Worm (Caenorhabditis elegans): Measurements from ENCODE around the gene mam-4.

Gene mam-4

DNA sequence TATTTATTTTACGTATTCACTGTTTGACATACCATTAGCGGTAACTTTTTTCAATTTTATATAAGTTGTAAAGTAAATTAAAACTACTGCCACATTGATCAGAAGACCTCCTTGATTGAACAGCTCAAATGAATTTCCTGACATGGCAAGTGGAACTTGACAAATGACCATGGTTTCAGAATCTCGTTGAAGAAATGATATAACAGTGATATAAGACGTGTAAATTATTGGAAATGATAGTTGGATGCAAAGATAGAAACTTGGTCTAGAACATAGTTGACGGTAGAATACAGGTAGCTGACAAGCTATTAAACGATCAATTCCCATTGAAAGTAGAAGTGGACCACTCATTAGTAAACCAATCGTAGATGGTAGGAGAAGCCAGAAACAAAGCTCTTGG lies 3.9 kb downstream of the mam-4 start:
- no peak for TF ChIP-seq odd-2 (tag; optimal IDR thresholded peaks at IDR 0.05)
- TF ChIP-seq gmeb-2 (tag; optimal IDR thresholded peaks at IDR 0.05) = no peak
- no peak for TF ChIP-seq eyg-1 (tag; optimal IDR thresholded peaks at IDR 0.05)
- no peak for TF ChIP-seq unc-86 (tag; optimal IDR thresholded peaks at IDR 0.05)
- no peak for TF ChIP-seq pha-4 (tag; optimal IDR thresholded peaks at IDR 0.05)
- no peak for TF ChIP-seq pax-1 (tag; optimal IDR thresholded peaks at IDR 0.05)
- no peak for TF ChIP-seq nhr-11 (tag; optimal IDR thresholded peaks at IDR 0.05)

DNA sequence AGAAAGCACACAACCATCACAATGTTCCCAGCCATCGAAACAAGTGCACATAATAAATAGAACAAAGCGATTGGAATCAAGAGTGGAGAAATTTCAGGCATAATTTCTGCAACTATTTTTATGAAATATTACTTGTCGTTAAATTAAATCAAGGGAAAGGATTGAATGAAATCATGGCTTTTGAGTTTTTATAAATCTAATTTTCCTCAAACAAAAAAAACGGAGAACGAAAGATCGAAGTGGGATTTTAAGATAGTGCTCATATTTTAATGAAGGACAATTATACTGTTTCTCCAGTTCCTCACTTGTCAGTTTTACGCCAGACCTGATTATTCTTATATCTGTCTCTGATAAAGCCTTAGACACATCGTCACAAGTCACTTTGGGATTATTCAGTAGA lies 4.5 kb downstream of the mam-4 start, which contains the start of gene srsx-33:
TSS of gene srsx-33 (minus strand) at position 101 of the 400 bp plus-strand sequence.
- TF ChIP-seq tbx-7 (tag; optimal IDR thresholded peaks at IDR 0.05) (no peak), ttx-3 (tag; optimal IDR thresholded peaks at IDR 0.05) (no peak), ceh-48 (tag; optimal IDR thresholded peaks at IDR 0.05) (no peak), pat-9 (tag; optimal IDR thresholded peaks at IDR 0.05) (no peak), C08G9.2 (tag; optimal IDR thresholded peaks at IDR 0.05) (no peak), unc-3 (GFP tag; conservative IDR thresholded peaks at IDR 0.05) (no peak), unc-3 (tag; optimal IDR thresholded peaks at IDR 0.05) (no peak), odd-2 (tag; optimal IDR thresholded peaks at IDR 0.05) (no peak), pha-2 (tag; optimal IDR thresholded peaks at IDR 0.05) (no peak), ceh-18 (tag; optimal IDR thresholded peaks at IDR 0.05) (no peak), sdc-2 (tag; optimal IDR thresholded peaks at IDR 0.05) (no peak), elt-4 (tag; optimal IDR thresholded peaks at IDR 0.05) (no peak), mec-3 (tag; optimal IDR thresholded peaks at IDR 0.05; ENCODE audit: borderline replicate concordance) (no peak), pag-3 (tag; optimal IDR thresholded peaks at IDR 0.05; ENCODE audit: borderline replicate concordance) (no peak)

- TF ChIP-seq T23F11.4 (GFP tag; optimal IDR thresholded peaks at IDR 0.05) = no peak
- TF ChIP-seq K02D7.2 (tag; optimal IDR thresholded peaks at IDR 0.05) = no peak
- no peak for TF ChIP-seq ceh-34 (tag; optimal IDR thresholded peaks at IDR 0.05)
- TF ChIP-seq hlh-15 (tag; optimal IDR thresholded peaks at IDR 0.05) = no peak
Measured at ce11 chrV:11254980-11255379, 7.0 kb downstream of the mam-4 start, which contains the start of gene srsx-31. Gene srsx-31 (minus strand): TSS chrV:11255080.

- TF ChIP-seq ceh-34 (tag; optimal IDR thresholded peaks at IDR 0.05) (no peak), zip-5 (tag; optimal IDR thresholded peaks at IDR 0.05) (no peak), hlh-15 (tag; optimal IDR thresholded peaks at IDR 0.05) (no peak), tbx-7 (tag; optimal IDR thresholded peaks at IDR 0.05) (no peak), ceh-24 (tag; optimal IDR thresholded peaks at IDR 0.05) (no peak), pha-2 (tag; optimal IDR thresholded peaks at IDR 0.05) (no peak), ets-4 (tag; optimal IDR thresholded peaks at IDR 0.05) (no peak), ttx-3 (tag; optimal IDR thresholded peaks at IDR 0.05) (no peak), madf-2 (tag; optimal IDR thresholded peaks at IDR 0.05) (no peak), ceh-30 (tag; optimal IDR thresholded peaks at IDR 0.05) (no peak)
Measured at ce11 chrV:11258896-11259295, 10.9 kb downstream of the mam-4 start, which contains the start of gene lgc-36. Gene lgc-36 (minus strand): TSS chrV:11258996.

DNA sequence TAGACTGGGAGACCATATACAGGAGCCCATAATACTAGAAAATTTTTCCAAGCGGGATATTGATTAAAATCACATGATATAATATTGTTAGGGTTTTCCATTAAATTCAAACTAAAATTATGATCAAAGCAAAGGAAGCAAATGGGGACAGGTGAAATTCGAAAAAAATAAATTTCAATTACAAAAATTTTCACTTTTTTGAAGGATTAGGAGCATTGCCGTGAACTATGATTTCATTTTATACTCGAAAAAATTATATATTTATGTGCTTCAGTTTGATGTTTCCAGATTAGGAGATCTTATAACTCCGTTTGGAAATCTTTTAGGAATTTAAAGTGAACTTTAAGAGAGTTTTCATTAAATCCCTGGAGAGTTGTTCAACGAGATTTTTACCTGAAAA lies 12.7 kb downstream of the mam-4 start, which contains the start of gene F07B10.7:
TSS of gene F07B10.7 (minus strand) at position 101 of the 400 bp plus-strand sequence.
- TF ChIP-seq ahr-1 (tag; optimal IDR thresholded peaks at IDR 0.05) (no peak), syd-9 (tag; optimal IDR thresholded peaks at IDR 0.05) (no peak), ceh-9 (tag; optimal IDR thresholded peaks at IDR 0.05) (no peak), nfya-1 (tag; optimal IDR thresholded peaks at IDR 0.05) (no peak), ceh-24 (tag; optimal IDR thresholded peaks at IDR 0.05) (no peak), C38D4.7 (GFP tag; optimal IDR thresholded peaks at IDR 0.05) (no peak), ztf-16 (tag; optimal IDR thresholded peaks at IDR 0.05) (no peak), ceh-6 (GFP tag; optimal IDR thresholded peaks at IDR 0.05) (no peak), sdc-2 (tag; optimal IDR thresholded peaks at IDR 0.05) (no peak), F13H6.1 (tag; optimal IDR thresholded peaks at IDR 0.05) (no peak), ref-2 (tag; optimal IDR thresholded peaks at IDR 0.05) (no peak), unc-42 (tag; optimal IDR thresholded peaks at IDR 0.05) (no peak), elt-4 (tag; optimal IDR thresholded peaks at IDR 0.05) (no peak), pha-4 (tag; optimal IDR thresholded peaks at IDR 0.05) (no peak), hlh-15 (tag; optimal IDR thresholded peaks at IDR 0.05) (no peak), sox-4 (tag; optimal IDR thresholded peaks at IDR 0.05) (no peak), lim-6 (tag; optimal IDR thresholded peaks at IDR 0.05) (no peak), pqm-1 (tag; optimal IDR thresholded peaks at IDR 0.05) (no peak), hlh-8 (tag; optimal IDR thresholded peaks at IDR 0.05) (no peak)

Data from whole organism, late embryonic.